Fruit fly (Drosophila melanogaster) whole organism, embryonic: ENCODE measurements around the gene cpb.
A peak's percentile ranks its signal among the peaks of the same experiment; 100 is the strongest.

ENCODE experiments used
- Adf1 ChIP-seq: fragments of 200-800 bp; sonication (Bioruptor generic); IDR thresholded peaks from 2 replicates; pipeline ENCODE4 v1.3.6; 2022; ENCODE audit warnings: missing biosample characterization, missing genetic modification characterization
- Bdp1 ChIP-seq: fragments of 200-800 bp; sonication (Bioruptor generic); optimal IDR thresholded peaks from 3 replicates; lab custom pipeline; 2016; ENCODE audit warnings: missing biosample characterization, missing genetic modification characterization
- CG13624 ChIP-seq: fragments of 200-800 bp; sonication (Bioruptor generic); optimal IDR thresholded peaks from 2 replicates; lab custom pipeline; 2016; ENCODE audit warnings: missing biosample characterization, missing genetic modification characterization
- CG13775 ChIP-seq: fragments of 200-800 bp; sonication (Bioruptor generic); optimal IDR thresholded peaks from 3 replicates; lab custom pipeline; 2017; ENCODE audit warnings: missing biosample characterization, mild to moderate bottlenecking, missing genetic modification characterization
- CG15011 ChIP-seq: fragments of 200-800 bp; sonication (Bioruptor generic); optimal IDR thresholded peaks from 3 replicates; lab custom pipeline; 2018; ENCODE audit warnings: missing biosample characterization, mild to moderate bottlenecking, missing genetic modification characterization
- CG15073 ChIP-seq: fragments of 200-800 bp; sonication (Bioruptor generic); optimal IDR thresholded peaks from 2 replicates; lab custom pipeline; 2016; ENCODE audit warnings: missing biosample characterization, missing genetic modification characterization
- CG17186 ChIP-seq: fragments of 200-800 bp; sonication (Bioruptor generic); optimal IDR thresholded peaks from 3 replicates; lab custom pipeline; 2017; ENCODE audit warnings: missing biosample characterization, missing genetic modification reagents, missing genetic modification characterization
- CG17912 ChIP-seq: fragments of 200-800 bp; sonication (Bioruptor generic); optimal IDR thresholded peaks from 2 replicates; lab custom pipeline; 2018; ENCODE audit warnings: missing biosample characterization, mild to moderate bottlenecking, missing genetic modification characterization
- CG18011 ChIP-seq: fragments of 200-800 bp; sonication (Bioruptor generic); optimal IDR thresholded peaks from 2 replicates; lab custom pipeline; 2017; ENCODE audit warnings: missing biosample characterization, missing genetic modification characterization, mild to moderate bottlenecking, moderate library complexity, missing genotype
- CG18764 ChIP-seq: fragments of 200-800 bp; sonication (Bioruptor generic); optimal IDR thresholded peaks from 3 replicates; lab custom pipeline; 2016; ENCODE audit warnings: missing biosample characterization, missing genetic modification characterization
- CG30431 ChIP-seq: fragments of 200-800 bp; sonication (Bioruptor generic); optimal IDR thresholded peaks from 2 replicates; lab custom pipeline; 2017; ENCODE audit warnings: missing biosample characterization, missing genetic modification characterization
- CG33213 ChIP-seq: fragments of 200-800 bp; sonication (Bioruptor generic); optimal IDR thresholded peaks from 3 replicates; lab custom pipeline; 2016; ENCODE audit warnings: missing biosample characterization, missing genetic modification characterization
- CG34224 ChIP-seq: fragments of 200-800 bp; sonication (Bioruptor generic); IDR thresholded peaks from 3 replicates; pipeline ENCODE4 v1.3.6; 2022; ENCODE audit warnings: missing biosample characterization, missing genetic modification characterization; ENCODE audit not compliant: partially characterized antibody
- CG3838 ChIP-seq: fragments of 200-800 bp; sonication (Bioruptor generic); optimal IDR thresholded peaks from 3 replicates; lab custom pipeline; 2016; ENCODE audit warnings: missing biosample characterization, missing genetic modification characterization
- CG3995 ChIP-seq: fragments of 200-800 bp; sonication (Bioruptor generic); optimal IDR thresholded peaks from 3 replicates; lab custom pipeline; 2016; ENCODE audit warnings: missing biosample characterization, missing genetic modification characterization
- CG7839 ChIP-seq: fragments of 200-800 bp; sonication (Bioruptor generic); optimal IDR thresholded peaks from 3 replicates; lab custom pipeline; 2018; ENCODE audit warnings: missing biosample characterization, mild to moderate bottlenecking, missing genetic modification characterization, moderate library complexity
- CG7987 ChIP-seq: fragments of 200-800 bp; sonication (Bioruptor generic); optimal IDR thresholded peaks from 2 replicates; lab custom pipeline; 2018; ENCODE audit warnings: missing biosample characterization, mild to moderate bottlenecking, missing genetic modification characterization, moderate library complexity
- CG9609 ChIP-seq: fragments of 200-800 bp; sonication (Bioruptor generic); optimal IDR thresholded peaks from 3 replicates; lab custom pipeline; 2016; ENCODE audit warnings: missing biosample characterization, missing genetic modification characterization
- Dll ChIP-seq: fragments of 200-800 bp; sonication (Bioruptor generic); IDR thresholded peaks from 4 replicates; pipeline ENCODE4 v1.3.6; 2022; ENCODE audit warnings: missing biosample characterization, missing genetic modification characterization; ENCODE audit not compliant: partially characterized antibody
- Drgx ChIP-seq: fragments of 200-800 bp; sonication (Bioruptor generic); IDR thresholded peaks from 2 replicates; pipeline ENCODE4 v1.3.6; 2022; ENCODE audit warnings: missing biosample characterization, missing genetic modification characterization
- ERR ChIP-seq: fragments of 200-800 bp; sonication (Bioruptor generic); optimal IDR thresholded peaks from 2 replicates; lab custom pipeline; 2016; ENCODE audit warnings: missing biosample characterization, missing genetic modification characterization
- Ets97D ChIP-seq: fragments of 200-800 bp; sonication (Bioruptor generic); optimal IDR thresholded peaks from 3 replicates; lab custom pipeline; 2016; ENCODE audit warnings: missing biosample characterization, missing genetic modification characterization
- Fer2 ChIP-seq: fragments of 200-800 bp; sonication (Bioruptor generic); optimal IDR thresholded peaks from 2 replicates; lab custom pipeline; 2018; ENCODE audit warnings: missing biosample characterization, mild to moderate bottlenecking, missing genetic modification characterization, moderate library complexity
- GATAe ChIP-seq: fragments of 200-800 bp; sonication (Bioruptor generic); conservative IDR thresholded peaks from 2 replicates; pipeline ENCODE4 v1.3.6; 2022; ENCODE audit warnings: missing biosample characterization, missing genetic modification characterization
- Gug ChIP-seq: fragments of 200-800 bp; sonication (Bioruptor generic); IDR thresholded peaks from 4 replicates; pipeline ENCODE4 v1.3.6; 2022; ENCODE audit warnings: missing biosample characterization, missing genetic modification characterization
- HmgZ ChIP-seq: fragments of 200-800 bp; sonication (Bioruptor generic); optimal IDR thresholded peaks from 2 replicates; lab custom pipeline; 2018; ENCODE audit warnings: missing biosample characterization, mild to moderate bottlenecking, missing genetic modification characterization
- Lhr ChIP-seq: fragments of 200-800 bp; sonication (Bioruptor generic); optimal IDR thresholded peaks from 3 replicates; lab custom pipeline; 2017; ENCODE audit warnings: mild to moderate bottlenecking, missing biosample characterization, missing genetic modification reagents, missing genetic modification characterization
- Lpt ChIP-seq: fragments of >200 bp; optimal IDR thresholded peaks from 2 replicates; lab custom pipeline; 2018; ENCODE audit warnings: missing biosample characterization, missing genetic modification characterization
- MESR4 ChIP-seq: fragments of 200-800 bp; sonication (Bioruptor generic); optimal IDR thresholded peaks from 2 replicates; lab custom pipeline; 2018; ENCODE audit warnings: missing biosample characterization, mild to moderate bottlenecking, missing genetic modification characterization, moderate library complexity
- NC2α ChIP-seq: fragments of 200-800 bp; sonication (Bioruptor generic); optimal IDR thresholded peaks from 2 replicates; lab custom pipeline; 2016; ENCODE audit warnings: missing biosample characterization, missing genetic modification characterization
- Ravus ChIP-seq: fragments of 200-800 bp; sonication (Bioruptor generic); IDR thresholded peaks from 2 replicates; pipeline ENCODE4 v1.3.6; 2022; ENCODE audit warnings: missing biosample characterization, missing genetic modification characterization
- Rfx ChIP-seq: fragments of 200-800 bp; sonication (Bioruptor generic); IDR thresholded peaks from 2 replicates; pipeline ENCODE4 v1.3.6; 2022; ENCODE audit warnings: missing biosample characterization, missing genetic modification characterization
- Sry-δ ChIP-seq: fragments of 200-800 bp; sonication (Bioruptor generic); optimal IDR thresholded peaks from 2 replicates; lab custom pipeline; 2016; ENCODE audit warnings: missing biosample characterization, missing genetic modification characterization
- abd-A ChIP-seq: fragments of 200-800 bp; sonication (Bioruptor generic); optimal IDR thresholded peaks from 3 replicates; lab custom pipeline; 2019; ENCODE audit warnings: missing biosample characterization, mild to moderate bottlenecking, missing genetic modification characterization, moderate library complexity
- aop ChIP-seq: fragments of 200-800 bp; sonication (Bioruptor generic); IDR thresholded peaks from 2 replicates; pipeline ENCODE4 v1.3.6; 2022; ENCODE audit warnings: missing biosample characterization, missing genetic modification characterization
- cas ChIP-seq: fragments of 200-800 bp; sonication (Bioruptor generic); IDR thresholded peaks from 2 replicates; pipeline ENCODE4 v1.3.6; 2022; ENCODE audit warnings: missing biosample characterization, missing genetic modification characterization
- caup ChIP-seq: fragments of 200-800 bp; sonication (Bioruptor generic); optimal IDR thresholded peaks from 3 replicates; lab custom pipeline; 2017; ENCODE audit warnings: missing biosample characterization, mild to moderate bottlenecking, missing genetic modification characterization, moderate library complexity; ENCODE audit not compliant: severe bottlenecking
- knrl ChIP-seq: fragments of 200-800 bp; sonication (Bioruptor generic); IDR thresholded peaks from 3 replicates; pipeline ENCODE4 v1.3.6; 2022; ENCODE audit warnings: missing biosample characterization, missing genetic modification characterization; ENCODE audit not compliant: partially characterized antibody
- org-1 ChIP-seq: fragments of 200-800 bp; sonication (Bioruptor generic); optimal IDR thresholded peaks from 2 replicates; lab custom pipeline; 2017; ENCODE audit warnings: missing biosample characterization, missing genetic modification characterization
- otp ChIP-seq: fragments of 200-800 bp; sonication (Bioruptor generic); IDR thresholded peaks from 3 replicates; pipeline ENCODE4, ENCODE4 v1.3.6; 2022; ENCODE audit warnings: missing biosample characterization, missing genetic modification characterization
- pum ChIP-seq: fragments of 200-800 bp; sonication (Bioruptor generic); optimal IDR thresholded peaks from 2 replicates; lab custom pipeline; 2016; ENCODE audit warnings: missing biosample characterization, missing genetic modification characterization
- run ChIP-seq: fragments of 200-800 bp; sonication (Bioruptor generic); optimal IDR thresholded peaks from 3 replicates; lab custom pipeline; 2018; ENCODE audit warnings: missing biosample characterization, mild to moderate bottlenecking, missing genetic modification characterization
- sc ChIP-seq, 3 experiments: fragments of >200 bp in 2 of 3; fragments of 200-800 bp in 1 of 3; sonication (Bioruptor generic) in 1 of 3; optimal IDR thresholded peaks; 2 replicates in 2 of 3; 3 replicates in 1 of 3; lab custom pipeline; 2017; ENCODE audit warnings: mild to moderate bottlenecking in 1 of 3, missing biosample characterization in 1 of 3, missing genetic modification characterization in 1 of 3, missing genetic modification reagents in 1 of 3
- sens ChIP-seq: fragments of 200-800 bp; sonication (Bioruptor generic); peaks from one replicate; lab custom pipeline; 2016; ENCODE audit warnings: missing biosample characterization, missing genetic modification characterization
- ssp ChIP-seq: fragments of 200-800 bp; sonication (Bioruptor generic); IDR thresholded peaks from 2 replicates; pipeline ENCODE4 v1.3.6; 2022; ENCODE audit warnings: missing biosample characterization, missing genetic modification characterization
- tio ChIP-seq: fragments of 200-800 bp; sonication (Bioruptor generic); optimal IDR thresholded peaks from 2 replicates; lab custom pipeline; 2017; ENCODE audit warnings: missing biosample characterization, missing genetic modification characterization, inconsistent platforms
- toy ChIP-seq: fragments of 200-800 bp; sonication (Bioruptor generic); IDR thresholded peaks from 2 replicates; pipeline ENCODE4 v1.3.6; 2022; ENCODE audit warnings: missing biosample characterization, missing genetic modification characterization
- trem ChIP-seq: fragments of 200-800 bp; optimal IDR thresholded peaks from 3 replicates; lab custom pipeline; 2019; ENCODE audit warnings: missing biosample characterization, mild to moderate bottlenecking, missing genetic modification characterization, moderate library complexity
- vnd ChIP-seq: fragments of 200-800 bp; sonication (Bioruptor generic); IDR thresholded peaks from 3 replicates; pipeline ENCODE4 v1.3.6; 2022; ENCODE audit warnings: missing biosample characterization, missing genetic modification characterization; ENCODE audit not compliant: partially characterized antibody

Gene cpb

dm6 chr2L:1737057-1737581 is 32.4 kb downstream of the cpb start (continued):
- TF ChIP-seq Bdp1 (GFP tag; lab: Kevin White, UChicago) (peak; percentile 77), Drgx (GFP tag; lab: Robert Waterston, UW) (peak; percentile 95), CG9609 (GFP tag; lab: Kevin White, UChicago) (peak; percentile 86), sc (optimal IDR thresholded peaks at IDR 0.05; lab: Kevin White, UChicago) (no peak), sc (GFP tag; optimal IDR thresholded peaks at IDR 0.05; lab: Kevin White, UChicago) (peak; percentile 90), cas (peak; percentile 61; the same call in 1 of the 2 replicates), abd-A (tag; lab: Kevin White, UChicago) (no peak), pum (GFP tag; lab: Kevin White, UChicago) (peak; percentile 89), CG13775 (GFP tag; lab: Kevin White, UChicago) (peak; percentile 84), MESR4 (GFP tag; lab: Kevin White, UChicago) (peak; percentile 6), CG33213 (GFP tag; lab: Kevin White, UChicago) (peak; percentile 66), Ets97D (GFP tag; lab: Kevin White, UChicago) (peak; percentile 59), caup (peak; percentile 70), Adf1 (peak; percentile 35; the same call in 1 of the 2 replicates), Rfx (peak; percentile 68), Gug (GFP tag; lab: Robert Waterston, UW) (peak; percentile 89), ssp (peak; percentile 79), Ravus (GFP tag; lab: Robert Waterston, UW) (peak; percentile 64; the same call in 1 of the 2 replicates), CG13624 (peak; percentile 87), trem (tag; lab: Kevin White, UChicago) (peak; percentile 68), NC2α (GFP tag; lab: Kevin White, UChicago) (peak; percentile 61), GATAe (GFP tag; lab: Robert Waterston, UW) (peak; percentile 51; the same call in 1 of the 2 replicates), CG3838 (peak; percentile 78), otp (GFP tag; lab: Robert Waterston, UW) (peak; percentile 80), CG7987 (GFP tag; lab: Kevin White, UChicago) (peak; percentile 39), knrl (GFP tag; lab: Robert Waterston, UW) (no peak), vnd (no peak), ERR (peak; percentile 63), CG15011 (GFP tag; lab: Kevin White, UChicago) (peak; percentile 78), HmgZ (tag; lab: Kevin White, UChicago) (peak; percentile 70), Dll (GFP tag; lab: Robert Waterston, UW) (no peak), tio (GFP tag; lab: Kevin White, UChicago) (peak; percentile 92), CG3995 (GFP tag; lab: Kevin White, UChicago) (peak; percentile 48), CG18011 (GFP tag; lab: Kevin White, UChicago) (peak; percentile 56), CG7839 (tag; lab: Kevin White, UChicago) (peak; percentile 78), Lpt (no peak), CG34224 (GFP tag; lab: Robert Waterston, UW) (peak; percentile 14; the same call in 1 of the 3 replicates), toy (GFP tag; lab: Robert Waterston, UW) (peak; percentile 54), CG17912 (GFP tag; lab: Kevin White, UChicago) (no peak), sens (GFP tag; lab: Kevin White, UChicago) (peak; percentile 99), CG18764 (GFP tag; lab: Kevin White, UChicago) (peak; percentile 86), run (peak; percentile 71), Sry-δ (GFP tag; lab: Kevin White, UChicago) (peak; percentile 44), CG17186 (peak; percentile 42), CG15073 (GFP tag; lab: Kevin White, UChicago) (peak; percentile 68), Lhr (GFP tag; lab: Kevin White, UChicago) (peak; percentile 49), CG30431 (peak; percentile 84), Fer2 (tag; lab: Kevin White, UChicago) (peak; percentile 2), org-1 (GFP tag; lab: Kevin White, UChicago) (peak; percentile 93), aop (no peak)
